Worm (Caenorhabditis elegans) whole organism, young adult: ENCODE results near the gene D1044.4.

Source experiments
- fkh-3 ChIP-seq: sonication (generic microtip); optimal IDR thresholded peaks from 2 replicates; lab custom pipeline; 2016; ENCODE audit warnings: mild to moderate bottlenecking, missing genetic modification characterization, missing compliant biosample characterization
- lag-1 ChIP-seq: fragments of 200-800 bp; sonication (Bioruptor generic); IDR thresholded peaks from 2 replicates; pipeline ENCODE4 v1.3.6; 2022; ENCODE audit warnings: missing genetic modification reagents, missing genetic modification characterization, missing compliant biosample characterization
- let-607 ChIP-seq, 2 experiments: fragments of 200-800 bp in 1 of 2; sonication (Bioruptor generic) in 1 of 2; sonication (generic microtip) in 1 of 2; optimal IDR thresholded peaks; 2 replicates each; lab custom pipeline; 2016 to 2018; ENCODE audit warnings: mild to moderate bottlenecking in 2 of 2, missing compliant biosample characterization in 2 of 2, missing genetic modification characterization in 2 of 2, moderate library complexity in 2 of 2, missing genotype in 1 of 2
- somi-1 ChIP-seq: fragments of 200-800 bp; sonication (Bioruptor generic); optimal IDR thresholded peaks from 2 replicates; lab custom pipeline; 2018; ENCODE audit warnings: mild to moderate bottlenecking, missing genetic modification characterization, missing compliant biosample characterization
- unc-62 ChIP-seq: fragments of 150-350 bp; optimal IDR thresholded peaks from 2 replicates; lab custom pipeline; 2014; ENCODE audit warnings: missing biosample characterization, missing genetic modification reagents, missing genetic modification characterization

DNA sequence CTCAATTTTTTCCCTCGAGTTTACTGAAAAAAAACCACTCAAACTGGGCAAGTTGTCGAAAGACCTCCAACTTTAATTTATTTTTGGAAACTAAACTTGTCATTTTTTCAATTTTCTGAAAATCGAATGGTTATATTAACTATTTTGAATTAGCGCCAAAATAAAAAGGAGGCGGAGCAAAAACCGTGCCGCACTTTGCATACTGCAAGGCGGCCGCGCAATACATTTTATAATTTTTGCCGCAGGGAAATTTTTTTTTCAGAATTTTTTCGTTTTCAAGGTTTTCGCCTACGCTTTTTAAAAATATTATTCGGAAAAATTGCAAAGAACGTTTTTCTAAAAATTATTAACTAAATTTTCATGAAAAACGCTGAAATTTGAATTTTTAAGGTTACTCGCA is 18.2 kb downstream of the D1044.4 start:
- no peak for TF ChIP-seq somi-1 (GFP tag; lab: Kevin White, UChicago)
- TF ChIP-seq fkh-3 (tag; lab: Kevin White, UChicago), result no peak
- no peak for TF ChIP-seq unc-62 (GFP tag; lab: Kevin White, UChicago)
- no peak for TF ChIP-seq lag-1 (GFP tag; lab: Robert Waterston, UW)
- TF ChIP-seq let-607 (tag; optimal IDR thresholded peaks at IDR 0.05; lab: Kevin White, UChicago), result no peak
